Fruit fly (Drosophila melanogaster) whole organism, prepupa: Measurements from ENCODE around the gene Kpc1.

Source experiments
- Blimp-1 ChIP-seq: fragments of 200-800 bp; sonication (Bioruptor generic); optimal IDR thresholded peaks from 3 replicates; lab custom pipeline; 2017; ENCODE audit warnings: missing biosample characterization, missing genetic modification characterization, mild to moderate bottlenecking, moderate library complexity, missing genetic modification reagents
- CG10631 ChIP-seq: fragments of 200-800 bp; sonication (Bioruptor generic); optimal IDR thresholded peaks from 2 replicates; lab custom pipeline; 2016; ENCODE audit warnings: missing biosample characterization, missing genetic modification characterization
- CG10669 ChIP-seq: fragments of 200-800 bp; sonication (Bioruptor generic); optimal IDR thresholded peaks from 3 replicates; lab custom pipeline; 2018; ENCODE audit warnings: missing biosample characterization, mild to moderate bottlenecking, missing genetic modification characterization, moderate library complexity
- CG11294 ChIP-seq: fragments of 200-800 bp; sonication (Bioruptor generic); IDR thresholded peaks from 2 replicates; pipeline ENCODE4 v1.3.6; 2022; ENCODE audit warnings: missing biosample characterization, missing genetic modification characterization
- CG11902 ChIP-seq: fragments of 200-800 bp; sonication (Bioruptor generic); optimal IDR thresholded peaks from 3 replicates; lab custom pipeline; 2016; ENCODE audit warnings: missing biosample characterization, missing genetic modification characterization
- CG1621 ChIP-seq: fragments of 200-800 bp; sonication (Bioruptor generic); optimal IDR thresholded peaks from 3 replicates; lab custom pipeline; 2018; ENCODE audit warnings: missing biosample characterization, mild to moderate bottlenecking, missing genetic modification characterization
- CG16779 ChIP-seq: fragments of 200-800 bp; sonication (Bioruptor generic); optimal IDR thresholded peaks from 3 replicates; lab custom pipeline; 2017; ENCODE audit warnings: missing biosample characterization, mild to moderate bottlenecking, missing genetic modification characterization
- CG3032 ChIP-seq: fragments of 200-800 bp; optimal IDR thresholded peaks from 2 replicates; lab custom pipeline; 2019; ENCODE audit warnings: missing biosample characterization, mild to moderate bottlenecking, missing genetic modification characterization, moderate library complexity
- CG31627 ChIP-seq: fragments of 200-800 bp; sonication (Bioruptor generic); optimal IDR thresholded peaks from 3 replicates; lab custom pipeline; 2016; ENCODE audit warnings: missing biosample characterization, missing genetic modification characterization
- CG32006 ChIP-seq: fragments of 200-800 bp; sonication (Bioruptor generic); optimal IDR thresholded peaks from 3 replicates; lab custom pipeline; 2017; ENCODE audit warnings: missing biosample characterization, mild to moderate bottlenecking, missing genetic modification characterization
- CG34406 ChIP-seq: fragments of 200-800 bp; sonication (Bioruptor generic); optimal IDR thresholded peaks from 3 replicates; lab custom pipeline; 2016; ENCODE audit warnings: missing biosample characterization, missing genetic modification characterization
- CG3919 ChIP-seq: fragments of 200-800 bp; sonication (Bioruptor generic); optimal IDR thresholded peaks from 3 replicates; lab custom pipeline; 2016; ENCODE audit warnings: missing biosample characterization, missing genetic modification characterization
- CG4318 ChIP-seq: fragments of 200-800 bp; sonication (Bioruptor generic); optimal IDR thresholded peaks from 3 replicates; lab custom pipeline; 2017; ENCODE audit warnings: missing biosample characterization, mild to moderate bottlenecking, missing genetic modification characterization
- CG6163 ChIP-seq: fragments of 200-800 bp; sonication (Bioruptor generic); IDR thresholded peaks from 3 replicates; pipeline ENCODE4 v1.3.6; 2022; ENCODE audit warnings: missing biosample characterization, missing genetic modification characterization
- CG6276 ChIP-seq: fragments of 200-800 bp; sonication (Bioruptor generic); optimal IDR thresholded peaks from 2 replicates; lab custom pipeline; 2017; ENCODE audit warnings: missing biosample characterization, mild to moderate bottlenecking, missing genetic modification characterization
- CG6792 ChIP-seq: fragments of 200-800 bp; sonication (Bioruptor generic); optimal IDR thresholded peaks from 3 replicates; lab custom pipeline; 2016; ENCODE audit warnings: missing biosample characterization, missing genetic modification characterization
- CG6854 ChIP-seq: fragments of 200-800 bp; sonication (Bioruptor generic); optimal IDR thresholded peaks from 2 replicates; lab custom pipeline; 2017; ENCODE audit warnings: missing biosample characterization, mild to moderate bottlenecking, missing genetic modification characterization
- CG7368 ChIP-seq: fragments of 200-800 bp; sonication (Bioruptor generic); optimal IDR thresholded peaks from 3 replicates; lab custom pipeline; 2016; ENCODE audit warnings: missing biosample characterization, missing genetic modification characterization
- CG8119 ChIP-seq: fragments of 200-800 bp; sonication (Bioruptor generic); IDR thresholded peaks from 3 replicates; pipeline ENCODE4 v1.3.6; 2022; ENCODE audit warnings: missing biosample characterization, missing genetic modification characterization
- CG8319 ChIP-seq: fragments of 200-800 bp; sonication (Bioruptor generic); optimal IDR thresholded peaks from 3 replicates; lab custom pipeline; 2016; ENCODE audit warnings: missing biosample characterization, missing genetic modification characterization
- CG8632 ChIP-seq: fragments of 200-800 bp; sonication (Bioruptor generic); optimal IDR thresholded peaks from 3 replicates; lab custom pipeline; 2016; ENCODE audit warnings: missing biosample characterization, missing genetic modification characterization
- CG9139 ChIP-seq: fragments of 200-800 bp; sonication (Bioruptor generic); optimal IDR thresholded peaks from 3 replicates; lab custom pipeline; 2017; ENCODE audit warnings: missing biosample characterization, mild to moderate bottlenecking, missing genetic modification characterization
- Eip75B ChIP-seq: fragments of 200-800 bp; sonication (Bioruptor generic); optimal IDR thresholded peaks from 3 replicates; lab custom pipeline; 2016; ENCODE audit warnings: missing biosample characterization, missing genetic modification characterization
- Eip78C ChIP-seq: fragments of 200-800 bp; sonication (Bioruptor generic); peaks from one replicate; lab custom pipeline; 2016; ENCODE audit warnings: missing biosample characterization, missing genetic modification characterization
- Eip93F ChIP-seq: fragments of 200-800 bp; sonication (Bioruptor generic); optimal IDR thresholded peaks from 2 replicates; lab custom pipeline; 2016; ENCODE audit warnings: missing biosample characterization, mild to moderate bottlenecking, missing genetic modification characterization
- Ets96B ChIP-seq: fragments of 200-800 bp; optimal IDR thresholded peaks from 2 replicates; lab custom pipeline; 2019; ENCODE audit warnings: missing biosample characterization, mild to moderate bottlenecking, missing genetic modification characterization, moderate library complexity
- Gug ChIP-seq: fragments of 200-800 bp; sonication (Bioruptor generic); IDR thresholded peaks from 2 replicates; pipeline ENCODE4 v1.3.6; 2022; ENCODE audit warnings: missing biosample characterization, missing genetic modification characterization
- Hr38 ChIP-seq: sonication (Bioruptor generic); optimal IDR thresholded peaks from 2 replicates; lab custom pipeline; 2016; ENCODE audit warnings: missing biosample characterization, missing genetic modification characterization
- Lpt ChIP-seq: fragments of 200-800 bp; sonication (Bioruptor generic); optimal IDR thresholded peaks from 3 replicates; lab custom pipeline; 2016; ENCODE audit warnings: missing biosample characterization, missing genetic modification characterization
- OdsH ChIP-seq: fragments of 200-800 bp; sonication (Bioruptor generic); optimal IDR thresholded peaks from 3 replicates; lab custom pipeline; 2016; ENCODE audit warnings: missing biosample characterization, missing genetic modification characterization
- Smox ChIP-seq: fragments of 200-800 bp; sonication (Bioruptor generic); optimal IDR thresholded peaks from 3 replicates; lab custom pipeline; 2016; ENCODE audit warnings: missing biosample characterization, missing genetic modification characterization
- Sox102F ChIP-seq: fragments of 200-800 bp; sonication (Bioruptor generic); optimal IDR thresholded peaks from 2 replicates; lab custom pipeline; 2016; ENCODE audit warnings: missing biosample characterization, mild to moderate bottlenecking, missing genetic modification characterization
- Sox14 ChIP-seq: fragments of 200-800 bp; sonication (Bioruptor generic); optimal IDR thresholded peaks from 3 replicates; lab custom pipeline; 2016; ENCODE audit warnings: missing biosample characterization, missing genetic modification characterization
- Sox15 ChIP-seq: fragments of 200-800 bp; sonication (Bioruptor generic); optimal IDR thresholded peaks from 3 replicates; lab custom pipeline; 2016; ENCODE audit warnings: missing biosample characterization, missing genetic modification characterization
- achi ChIP-seq: fragments of 200-800 bp; sonication (Bioruptor generic); optimal IDR thresholded peaks from 3 replicates; lab custom pipeline; 2016; ENCODE audit warnings: missing biosample characterization, missing genetic modification characterization
- acj6 ChIP-seq: fragments of 200-800 bp; sonication (Bioruptor generic); optimal IDR thresholded peaks from 3 replicates; lab custom pipeline; 2016; ENCODE audit warnings: missing biosample characterization, missing genetic modification characterization
- cyc ChIP-seq: fragments of 200-800 bp; sonication (Bioruptor generic); optimal IDR thresholded peaks from 3 replicates; lab custom pipeline; 2016; ENCODE audit warnings: missing biosample characterization, missing genetic modification characterization
- eg ChIP-seq: fragments of 200-800 bp; sonication (Bioruptor generic); IDR thresholded peaks from 3 replicates; pipeline ENCODE4 v1.3.6; 2022; ENCODE audit warnings: missing biosample characterization, missing genetic modification characterization
- esn ChIP-seq: fragments of 200-800 bp; sonication (Bioruptor generic); optimal IDR thresholded peaks from 2 replicates; lab custom pipeline; 2016; ENCODE audit warnings: missing biosample characterization, mild to moderate bottlenecking, missing genetic modification characterization, moderate library complexity
- fd59A ChIP-seq: fragments of 200-800 bp; sonication (Bioruptor generic); optimal IDR thresholded peaks from 2 replicates; lab custom pipeline; 2017; ENCODE audit warnings: missing biosample characterization, mild to moderate bottlenecking, missing genetic modification characterization, missing genetic modification reagents
- fkh ChIP-seq: fragments of 200-800 bp; sonication (Bioruptor generic); optimal IDR thresholded peaks from 3 replicates; lab custom pipeline; 2017; ENCODE audit warnings: missing biosample characterization, mild to moderate bottlenecking, missing genetic modification characterization, moderate library complexity
- lz ChIP-seq: fragments of 200-800 bp; sonication (Bioruptor generic); optimal IDR thresholded peaks from 3 replicates; lab custom pipeline; 2016; ENCODE audit warnings: missing biosample characterization, missing genetic modification characterization
- net ChIP-seq: fragments of 200-800 bp; sonication (Bioruptor generic); optimal IDR thresholded peaks from 3 replicates; lab custom pipeline; 2016; ENCODE audit warnings: missing biosample characterization, missing genetic modification characterization
- ss ChIP-seq, 2 experiments: fragments of 200-800 bp; sonication (Bioruptor generic); optimal IDR thresholded peaks; 2 replicates in 1 of 2; 3 replicates in 1 of 2; lab custom pipeline; 2017 to 2018; ENCODE audit warnings: mild to moderate bottlenecking in 2 of 2, missing biosample characterization in 2 of 2, missing genetic modification characterization in 2 of 2, moderate library complexity in 1 of 2
- svp ChIP-seq: fragments of 200-800 bp; sonication (Bioruptor generic); peaks from one replicate; lab custom pipeline; 2016; ENCODE audit warnings: missing biosample characterization, missing genetic modification characterization
- topi ChIP-seq: fragments of 200-800 bp; sonication (Bioruptor generic); optimal IDR thresholded peaks from 3 replicates; lab custom pipeline; 2016; ENCODE audit warnings: missing biosample characterization, missing genetic modification characterization
- vri ChIP-seq: fragments of 200-800 bp; sonication (Bioruptor generic); optimal IDR thresholded peaks from 3 replicates; lab custom pipeline; 2016; ENCODE audit warnings: missing biosample characterization, mild to moderate bottlenecking, missing genetic modification characterization

Gene Kpc1

dm6 chr3R:15208712-15209499 lies 12.9 kb upstream of the Kpc1 start, which contains the start of the genes Spn88Eb and Mau2:
TSS of gene Spn88Eb (minus strand) at chr3R:15208762.
TSS of gene Mau2 (plus strand) at chr3R:15209204.
- TF ChIP-seq Gug (GFP tag; lab: Robert Waterston, UW) (peak; percentile 60), CG31627 (GFP tag; lab: Kevin White, UChicago) (peak; percentile 63), CG16779 (tag; lab: Kevin White, UChicago) (no peak), CG10669 (no peak), CG6792 (GFP tag; lab: Kevin White, UChicago) (peak; percentile 8), CG3032 (tag; lab: Kevin White, UChicago) (peak; percentile 62), lz (GFP tag; lab: Kevin White, UChicago) (peak; percentile 58), Eip93F (peak; percentile 33), eg (GFP tag; lab: Robert Waterston, UW) (peak; percentile 70), CG8319 (no peak), esn (GFP tag; lab: Kevin White, UChicago) (peak; percentile 52), Sox14 (GFP tag; lab: Kevin White, UChicago) (peak; percentile 49), CG34406 (no peak), Eip78C (GFP tag; lab: Kevin White, UChicago) (no peak), net (GFP tag; lab: Kevin White, UChicago) (no peak), CG11294 (GFP tag; lab: Robert Waterston, UW) (peak; percentile 43; the same call in 1 of the 2 replicates), cyc (peak; percentile 52), CG6163 (peak; percentile 18; the same call in 1 of the 3 replicates), CG4318 (GFP tag; lab: Kevin White, UChicago) (no peak), CG3919 (GFP tag; lab: Kevin White, UChicago) (no peak)

dm6 chr3R:15206273-15206672 lies 10.3 kb upstream of the Kpc1 start, which contains the start of gene Spn88Ea:
TSS of gene Spn88Ea (minus strand) at chr3R:15206447.
- TF ChIP-seq fd59A = no peak
- no peak for TF ChIP-seq Lpt
- TF ChIP-seq CG9139 (GFP tag; lab: Kevin White, UChicago) = no peak
- no peak for TF ChIP-seq CG34406
- no peak for TF ChIP-seq OdsH (GFP tag; lab: Kevin White, UChicago)
- no peak for TF ChIP-seq achi
- no peak for TF ChIP-seq CG6854
- no peak for TF ChIP-seq CG10669
- no peak for TF ChIP-seq Hr38 (GFP tag; lab: Kevin White, UChicago)
- no peak for TF ChIP-seq vri (GFP tag; lab: Kevin White, UChicago)
- TF ChIP-seq Eip78C (GFP tag; lab: Kevin White, UChicago) = peak; percentile 59
- no peak for TF ChIP-seq svp
- TF ChIP-seq Sox15 (GFP tag; lab: Kevin White, UChicago) = no peak
- no peak for TF ChIP-seq Smox (GFP tag; lab: Kevin White, UChicago)
- no peak for TF ChIP-seq CG7368
- peak; percentile 37; the same call in 2 of the 3 replicates for TF ChIP-seq CG6163
- TF ChIP-seq Ets96B (tag; lab: Kevin White, UChicago) = no peak
- no peak for TF ChIP-seq fkh (GFP tag; lab: Kevin White, UChicago)
- peak; percentile 46; the same call in 1 of the 3 replicates for TF ChIP-seq eg (GFP tag; lab: Robert Waterston, UW)
- TF ChIP-seq topi = no peak
- TF ChIP-seq net (GFP tag; lab: Kevin White, UChicago) = no peak
- no peak for TF ChIP-seq CG32006 (GFP tag; lab: Kevin White, UChicago)
- TF ChIP-seq Blimp-1 (GFP tag; lab: Kevin White, UChicago) = no peak
- no peak for TF ChIP-seq acj6 (GFP tag; lab: Kevin White, UChicago)
- TF ChIP-seq CG10631 (GFP tag; lab: Kevin White, UChicago) = no peak
- no peak for TF ChIP-seq cyc
- TF ChIP-seq CG3919 (GFP tag; lab: Kevin White, UChicago) = peak; percentile 25
- peak; percentile 1 for TF ChIP-seq lz (GFP tag; lab: Kevin White, UChicago)
- TF ChIP-seq CG3032 (tag; lab: Kevin White, UChicago) = no peak
- TF ChIP-seq Eip75B (GFP tag; lab: Kevin White, UChicago) = no peak
- no peak for TF ChIP-seq CG31627 (GFP tag; lab: Kevin White, UChicago)
- TF ChIP-seq esn (GFP tag; lab: Kevin White, UChicago) = no peak
- TF ChIP-seq CG8119 = no peak
- peak; percentile 5 for TF ChIP-seq CG1621 (tag; lab: Kevin White, UChicago)
- TF ChIP-seq CG16779 (tag; lab: Kevin White, UChicago) = no peak
- no peak for TF ChIP-seq CG11902 (GFP tag; lab: Kevin White, UChicago)
- TF ChIP-seq Sox102F (GFP tag; lab: Kevin White, UChicago) = no peak
- TF ChIP-seq Gug (GFP tag; lab: Robert Waterston, UW) = no peak
- TF ChIP-seq ss (GFP tag; optimal IDR thresholded peaks at IDR 0.05; lab: Kevin White, UChicago) = no peak
- no peak for TF ChIP-seq CG4318 (GFP tag; lab: Kevin White, UChicago)
- no peak for TF ChIP-seq CG8632 (GFP tag; lab: Kevin White, UChicago)
- TF ChIP-seq CG6276 (GFP tag; lab: Kevin White, UChicago) = no peak
